Worm (Caenorhabditis elegans) whole organism, midembryonic: ENCODE results near the gene M04B2.7.

Source experiments
- T22C8.4 ChIP-seq: fragments of 200-800 bp; sonication (Bioruptor generic); IDR thresholded peaks from 2 replicates; pipeline ENCODE4 v1.3.6; 2022; ENCODE audit warnings: missing genetic modification characterization, missing compliant biosample characterization
- cog-1 ChIP-seq: sonication (generic microtip); optimal IDR thresholded peaks from 2 replicates; lab custom pipeline; 2016; ENCODE audit warnings: missing genetic modification characterization, missing compliant biosample characterization
- flt-1 ChIP-seq: fragments of 200-800 bp; sonication (Bioruptor generic); IDR thresholded peaks from 2 replicates; pipeline ENCODE4 v1.3.6; 2022; ENCODE audit warnings: missing genetic modification characterization, missing compliant biosample characterization
- med-1 ChIP-seq: sonication (generic microtip); optimal IDR thresholded peaks from 2 replicates; lab custom pipeline; 2017; ENCODE audit warnings: missing genetic modification characterization, mild to moderate bottlenecking, missing compliant biosample characterization, antibody characterized with exemption, missing genetic modification reagents; ENCODE audit not compliant: insufficient read depth
- ref-1 ChIP-seq: fragments of 200-800 bp; sonication (Bioruptor generic); conservative IDR thresholded peaks from 2 replicates; pipeline ENCODE4 v1.3.6; 2022; ENCODE audit warnings: missing genetic modification reagents, missing genetic modification characterization, missing compliant biosample characterization
- tab-1 ChIP-seq: fragments of 200-800 bp; sonication (Bioruptor generic); IDR thresholded peaks from 2 replicates; pipeline ENCODE4 v1.3.6; 2022; ENCODE audit warnings: missing genetic modification characterization, missing compliant biosample characterization
- ztf-23 ChIP-seq: fragments of 200-800 bp; sonication (Bioruptor generic); IDR thresholded peaks from 2 replicates; pipeline ENCODE4 v1.3.6; 2022; ENCODE audit warnings: missing genetic modification reagents, missing genetic modification characterization, missing compliant biosample characterization
- ztf-29 ChIP-seq: fragments of 200-800 bp; sonication (Bioruptor generic); IDR thresholded peaks from 2 replicates; pipeline ENCODE4 v1.3.6; 2022; ENCODE audit warnings: missing genetic modification reagents, missing genetic modification characterization, missing compliant biosample characterization

ce11 chrIV:11494924-11495323, 53.6 kb downstream of the M04B2.7 start:
- TF ChIP-seq flt-1 (GFP tag; lab: Robert Waterston, UW) (no peak), med-1 (GFP tag; lab: Kevin White, UChicago) (no peak), ztf-29 (GFP tag; lab: Robert Waterston, UW) (no peak), ref-1 (no peak), cog-1 (no peak), T22C8.4 (GFP tag; lab: Robert Waterston, UW) (no peak), ztf-23 (GFP tag; lab: Robert Waterston, UW) (0 out of 2 replicates have a peak, but pooled peaks have one; percentile 15), tab-1 (GFP tag; lab: Robert Waterston, UW) (no peak)
